Fruit fly (Drosophila melanogaster) whole organism, adult: ENCODE data around the gene Dis3l2.

Experiments used
- CG11617 ChIP-seq: fragments of 200-800 bp; sonication (Bioruptor generic); optimal IDR thresholded peaks from 2 replicates; lab custom pipeline; 2017; ENCODE audit warnings: mild to moderate bottlenecking, missing biosample characterization, missing genetic modification reagents, missing genetic modification characterization
- CG12768 ChIP-seq: fragments of 200-800 bp; sonication (Bioruptor generic); optimal IDR thresholded peaks from 2 replicates; lab custom pipeline; 2017; ENCODE audit warnings: missing biosample characterization, missing genetic modification characterization, mild to moderate bottlenecking, moderate library complexity, missing genetic modification reagents
- CG14711 ChIP-seq: fragments of 200-800 bp; sonication (Bioruptor generic); optimal IDR thresholded peaks from 2 replicates; lab custom pipeline; 2018; ENCODE audit warnings: missing biosample characterization, mild to moderate bottlenecking, missing genetic modification characterization, moderate library complexity
- CG1620 ChIP-seq: fragments of 200-800 bp; sonication (Bioruptor generic); optimal IDR thresholded peaks from 2 replicates; lab custom pipeline; 2016; ENCODE audit warnings: missing biosample characterization, missing genetic modification characterization
- CG33017 ChIP-seq: fragments of 200-800 bp; sonication (Bioruptor generic); optimal IDR thresholded peaks from 2 replicates; lab custom pipeline; 2018; ENCODE audit warnings: missing biosample characterization, mild to moderate bottlenecking, missing genetic modification characterization, moderate library complexity
- CG5204 ChIP-seq: fragments of 200-800 bp; sonication (Bioruptor generic); optimal IDR thresholded peaks from 2 replicates; lab custom pipeline; 2016; ENCODE audit warnings: missing biosample characterization, missing genetic modification characterization
- CG7045 ChIP-seq: fragments of 200-800 bp; sonication (Bioruptor generic); optimal IDR thresholded peaks from 2 replicates; lab custom pipeline; 2017; ENCODE audit warnings: missing biosample characterization, mild to moderate bottlenecking, missing genetic modification characterization
- CG7101 ChIP-seq: fragments of 200-800 bp; sonication (Bioruptor generic); optimal IDR thresholded peaks from 2 replicates; lab custom pipeline; 2018; ENCODE audit warnings: missing biosample characterization, mild to moderate bottlenecking, missing genetic modification characterization, moderate library complexity
- Clk ChIP-seq: fragments of 200-800 bp; sonication (Bioruptor generic); optimal IDR thresholded peaks from 2 replicates; lab custom pipeline; 2017; ENCODE audit warnings: missing biosample characterization, missing genetic modification characterization
- Crg-1 ChIP-seq: fragments of 200-800 bp; sonication (Bioruptor generic); optimal IDR thresholded peaks from 2 replicates; lab custom pipeline; 2016; ENCODE audit warnings: missing biosample characterization, missing genetic modification characterization
- Hr96 ChIP-seq: fragments of 200-800 bp; sonication (Bioruptor generic); optimal IDR thresholded peaks from 2 replicates; lab custom pipeline; 2016; ENCODE audit warnings: missing biosample characterization, missing genetic modification characterization
- Mnt ChIP-seq: fragments of 200-800 bp; sonication (Bioruptor generic); optimal IDR thresholded peaks from 2 replicates; lab custom pipeline; 2016; ENCODE audit warnings: missing biosample characterization, mild to moderate bottlenecking, missing genetic modification characterization
- bab1 ChIP-seq: fragments of 200-800 bp; sonication (Bioruptor generic); optimal IDR thresholded peaks from 3 replicates; lab custom pipeline; 2019; ENCODE audit warnings: missing biosample characterization, mild to moderate bottlenecking, missing genetic modification characterization, moderate library complexity
- cic ChIP-seq: fragments of 200-800 bp; sonication (Bioruptor generic); optimal IDR thresholded peaks from 2 replicates; lab custom pipeline; 2017; ENCODE audit warnings: missing biosample characterization, mild to moderate bottlenecking, missing genetic modification characterization, moderate library complexity
- cnc ChIP-seq, 2 experiments: fragments of >200 bp; optimal IDR thresholded peaks; 2 replicates each; lab custom pipeline; 2017
- kay ChIP-seq: fragments of 200-800 bp; sonication (Bioruptor generic); peaks from one replicate; lab custom pipeline; 2016; ENCODE audit warnings: missing biosample characterization, missing genetic modification characterization, borderline replicate concordance
- ovo ChIP-seq: fragments of 200-800 bp; sonication (Bioruptor generic); optimal IDR thresholded peaks from 2 replicates; lab custom pipeline; 2016; ENCODE audit warnings: missing biosample characterization, missing genetic modification characterization
- pad ChIP-seq: fragments of 200-800 bp; sonication (Bioruptor generic); optimal IDR thresholded peaks from 3 replicates; lab custom pipeline; 2017; ENCODE audit warnings: missing biosample characterization, missing genetic modification characterization, mild to moderate bottlenecking, moderate library complexity, missing genetic modification reagents
- tj ChIP-seq: fragments of 200-800 bp; sonication (Bioruptor generic); optimal IDR thresholded peaks from 3 replicates; lab custom pipeline; 2017; ENCODE audit warnings: missing biosample characterization, mild to moderate bottlenecking, missing genetic modification characterization, moderate library complexity
- toe ChIP-seq: fragments of 200-800 bp; sonication (Bioruptor generic); optimal IDR thresholded peaks from 2 replicates; lab custom pipeline; 2016; ENCODE audit warnings: missing biosample characterization, missing genetic modification characterization

The Dis3l2 gene

DNA sequence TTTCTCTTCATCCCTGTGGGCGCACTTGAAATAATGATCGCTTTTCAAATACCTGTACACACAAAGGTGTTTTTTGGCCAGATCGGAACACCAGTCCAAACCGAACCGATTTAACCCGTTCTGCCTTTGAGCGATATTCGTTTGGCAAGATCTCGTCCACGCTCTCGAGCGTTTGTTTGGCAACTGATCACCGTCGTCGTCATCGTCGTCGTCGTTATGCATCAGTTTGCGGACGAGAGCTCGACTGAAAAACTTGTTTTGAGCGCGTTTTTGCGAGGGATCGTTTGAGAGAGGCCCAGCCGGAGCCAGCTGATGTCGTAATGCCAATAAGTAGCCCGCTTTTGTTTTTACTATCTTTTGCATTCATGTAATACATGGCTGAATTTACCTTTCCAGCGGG, 34.1 kb upstream of the Dis3l2 start:
- TF ChIP-seq bab1 (GFP tag; lab: Kevin White, UChicago) (no peak), Crg-1 (GFP tag; lab: Kevin White, UChicago) (no peak), Clk (no peak), CG33017 (tag; lab: Kevin White, UChicago) (no peak), pad (GFP tag; lab: Kevin White, UChicago) (no peak)

DNA sequence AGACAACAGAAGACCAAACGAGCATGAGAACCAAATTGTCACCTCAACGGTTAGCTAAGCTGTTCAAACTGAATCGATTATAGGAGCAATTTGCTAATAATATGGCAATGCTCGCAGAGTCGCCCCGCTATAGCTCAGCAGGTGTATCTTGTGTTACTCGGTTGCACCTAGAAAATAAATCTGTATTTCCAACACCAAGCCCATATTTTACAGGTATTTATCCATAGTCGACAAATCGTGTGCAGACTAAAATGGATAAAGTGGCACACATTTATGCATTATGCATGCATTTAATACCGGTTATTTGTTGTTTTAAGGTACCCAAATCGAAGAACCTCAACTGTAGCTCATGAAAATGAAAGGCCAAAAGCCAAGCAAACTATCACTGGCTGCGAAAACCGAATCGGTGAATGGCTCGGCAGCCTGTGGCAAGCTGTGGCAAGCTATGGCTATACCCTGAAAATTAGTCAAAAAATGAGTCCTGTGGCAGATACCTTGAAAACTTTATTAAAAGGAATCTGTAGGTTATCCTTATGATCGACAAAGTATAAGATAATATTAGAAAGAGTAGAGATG, 33.5 kb upstream of the Dis3l2 start, which contains the start of gene Vdup1:
Gene Vdup1 (minus strand): TSS at position 51 of the 576 bp plus-strand sequence.
- no peak for TF ChIP-seq Clk
- TF ChIP-seq pad (GFP tag; lab: Kevin White, UChicago), result no peak
- TF ChIP-seq cic (GFP tag; lab: Kevin White, UChicago), result no peak
- no peak for TF ChIP-seq ovo (GFP tag; lab: Kevin White, UChicago)
- no peak for TF ChIP-seq CG33017 (tag; lab: Kevin White, UChicago)
- TF ChIP-seq Mnt (GFP tag; lab: Kevin White, UChicago), result no peak
- TF ChIP-seq CG7101 (tag; lab: Kevin White, UChicago), result no peak
- no peak for TF ChIP-seq tj (GFP tag; lab: Kevin White, UChicago)
- no peak for TF ChIP-seq CG11617
- TF ChIP-seq toe, result no peak
- TF ChIP-seq bab1 (GFP tag; lab: Kevin White, UChicago), result no peak
- TF ChIP-seq kay (GFP tag; lab: Kevin White, UChicago), result no peak
- TF ChIP-seq Hr96 (GFP tag; lab: Kevin White, UChicago), result no peak
- no peak for TF ChIP-seq cnc (optimal IDR thresholded peaks at IDR 0.05; lab: Kevin White, UChicago)
- no peak for TF ChIP-seq CG1620 (GFP tag; lab: Kevin White, UChicago)
- no peak for TF ChIP-seq Crg-1 (GFP tag; lab: Kevin White, UChicago)
- TF ChIP-seq CG5204 (GFP tag; lab: Kevin White, UChicago), result no peak
- no peak for TF ChIP-seq CG14711 (tag; lab: Kevin White, UChicago)
- TF ChIP-seq CG12768 (GFP tag; lab: Kevin White, UChicago), result no peak
- no peak for TF ChIP-seq CG7045 (GFP tag; lab: Kevin White, UChicago)

DNA sequence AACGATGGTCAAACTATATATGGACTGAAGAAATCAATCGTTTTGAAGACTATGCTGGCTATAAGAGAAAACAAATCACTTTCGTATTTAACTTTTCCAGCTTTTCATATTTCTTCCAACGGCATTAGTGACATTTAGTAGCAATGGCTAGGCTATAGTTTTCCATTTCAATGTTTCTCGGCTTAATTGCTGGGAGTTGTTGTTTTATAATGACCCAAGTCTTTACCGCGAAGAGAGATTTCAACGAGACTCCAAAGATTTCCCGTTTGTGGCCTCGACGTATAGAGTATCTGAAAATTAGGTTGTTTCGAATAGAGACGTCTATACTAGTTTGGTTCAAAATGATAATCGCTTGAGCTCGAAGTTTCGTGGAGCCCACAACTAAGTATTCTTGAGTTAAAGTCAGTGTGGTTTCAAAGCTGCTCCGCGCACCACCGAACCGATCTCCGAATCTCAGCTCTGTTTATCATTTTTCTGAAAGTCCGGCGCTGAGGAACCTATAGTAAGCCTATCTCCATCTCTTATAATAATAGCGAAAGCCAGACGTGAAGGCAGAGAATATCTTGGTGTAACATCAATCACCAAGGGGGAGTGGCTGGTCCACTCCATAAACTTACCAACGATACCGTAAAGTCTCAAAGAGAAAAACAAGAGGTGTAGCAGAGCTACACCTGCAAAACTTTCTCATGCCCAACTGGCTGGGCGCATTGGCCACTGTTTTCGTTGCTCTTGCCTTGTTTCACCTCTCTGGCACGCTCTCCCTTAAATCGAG, 32.8 kb upstream of the Dis3l2 start, which contains the start of gene CG13875:
Gene CG13875 (plus strand): TSS at position 434 of the 772 bp plus-strand sequence.
- TF ChIP-seq toe (no peak), CG1620 (GFP tag; lab: Kevin White, UChicago) (no peak), CG14711 (tag; lab: Kevin White, UChicago) (no peak)

DNA sequence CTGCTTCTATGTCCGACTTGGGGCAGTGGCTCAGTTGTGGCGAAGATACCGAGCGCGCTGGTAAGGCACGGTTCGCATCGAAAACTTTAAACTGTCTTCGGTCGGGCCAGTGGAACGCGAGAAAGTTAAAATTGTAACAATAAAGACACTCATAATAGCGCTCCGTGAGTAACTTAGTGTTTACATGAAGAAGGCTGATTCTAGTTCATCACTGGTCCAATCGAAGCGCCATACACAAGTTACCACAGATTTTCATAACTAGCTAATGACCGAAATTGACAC, 32.3 kb upstream of the Dis3l2 start:
- no peak for TF ChIP-seq tj (GFP tag; lab: Kevin White, UChicago)
- TF ChIP-seq cnc (optimal IDR thresholded peaks at IDR 0.05; lab: Kevin White, UChicago), result no peak
- TF ChIP-seq Clk, result no peak
- TF ChIP-seq CG12768 (GFP tag; lab: Kevin White, UChicago), result no peak

DNA sequence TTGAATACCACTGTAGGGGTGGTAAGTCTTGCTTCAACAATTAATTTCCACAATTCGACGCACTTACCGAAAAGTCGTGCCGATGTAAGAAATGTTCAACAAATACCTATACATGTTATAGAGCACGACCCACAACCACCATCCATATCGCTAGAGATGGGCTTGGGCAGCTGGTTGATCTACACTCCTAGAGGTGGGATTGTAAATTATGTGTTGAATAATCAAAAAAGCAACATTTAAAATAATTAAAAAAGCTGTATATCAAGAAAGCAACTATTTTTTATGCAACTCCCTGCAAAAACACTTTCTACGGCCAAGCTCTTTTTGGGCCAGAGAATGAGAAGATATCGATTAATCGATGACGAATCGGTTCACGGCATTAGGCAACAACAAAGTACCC, 28.3 kb upstream of the Dis3l2 start, which contains the start of the genes CG34140, Mkp and Mtch:
Gene CG34140 (minus strand): TSS at position 174 of the 400 bp plus-strand sequence.
Gene Mkp (minus strand): TSS at position 290 of the 400 bp plus-strand sequence.
Gene Mtch (plus strand): TSS at position 376 of the 400 bp plus-strand sequence.
- no peak for TF ChIP-seq toe
- TF ChIP-seq CG1620 (GFP tag; lab: Kevin White, UChicago), result peak; percentile 91
- peak; percentile 63 for TF ChIP-seq CG12768 (GFP tag; lab: Kevin White, UChicago)
- TF ChIP-seq cnc (optimal IDR thresholded peaks at IDR 0.05; lab: Kevin White, UChicago), result no peak
- TF ChIP-seq kay (GFP tag; lab: Kevin White, UChicago), result peak; percentile 73
- TF ChIP-seq CG5204 (GFP tag; lab: Kevin White, UChicago), result no peak
- peak; percentile 78 for TF ChIP-seq ovo (GFP tag; lab: Kevin White, UChicago)
- TF ChIP-seq bab1 (GFP tag; lab: Kevin White, UChicago), result peak; percentile 92
- TF ChIP-seq pad (GFP tag; lab: Kevin White, UChicago), result peak; percentile 68
- peak; percentile 71 for TF ChIP-seq Clk
- peak; percentile 86 for TF ChIP-seq CG14711 (tag; lab: Kevin White, UChicago)
- peak; percentile 69 for TF ChIP-seq CG7045 (GFP tag; lab: Kevin White, UChicago)
- TF ChIP-seq CG33017 (tag; lab: Kevin White, UChicago), result peak; percentile 70
- peak; percentile 88 for TF ChIP-seq Mnt (GFP tag; lab: Kevin White, UChicago)
- TF ChIP-seq tj (GFP tag; lab: Kevin White, UChicago), result peak; percentile 75
- peak; percentile 86 for TF ChIP-seq CG7101 (tag; lab: Kevin White, UChicago)
- peak; percentile 92 for TF ChIP-seq CG11617
- TF ChIP-seq cic (GFP tag; lab: Kevin White, UChicago), result peak; percentile 47
- TF ChIP-seq Crg-1 (GFP tag; lab: Kevin White, UChicago), result peak; percentile 93
- TF ChIP-seq Hr96 (GFP tag; lab: Kevin White, UChicago), result peak; percentile 92

DNA sequence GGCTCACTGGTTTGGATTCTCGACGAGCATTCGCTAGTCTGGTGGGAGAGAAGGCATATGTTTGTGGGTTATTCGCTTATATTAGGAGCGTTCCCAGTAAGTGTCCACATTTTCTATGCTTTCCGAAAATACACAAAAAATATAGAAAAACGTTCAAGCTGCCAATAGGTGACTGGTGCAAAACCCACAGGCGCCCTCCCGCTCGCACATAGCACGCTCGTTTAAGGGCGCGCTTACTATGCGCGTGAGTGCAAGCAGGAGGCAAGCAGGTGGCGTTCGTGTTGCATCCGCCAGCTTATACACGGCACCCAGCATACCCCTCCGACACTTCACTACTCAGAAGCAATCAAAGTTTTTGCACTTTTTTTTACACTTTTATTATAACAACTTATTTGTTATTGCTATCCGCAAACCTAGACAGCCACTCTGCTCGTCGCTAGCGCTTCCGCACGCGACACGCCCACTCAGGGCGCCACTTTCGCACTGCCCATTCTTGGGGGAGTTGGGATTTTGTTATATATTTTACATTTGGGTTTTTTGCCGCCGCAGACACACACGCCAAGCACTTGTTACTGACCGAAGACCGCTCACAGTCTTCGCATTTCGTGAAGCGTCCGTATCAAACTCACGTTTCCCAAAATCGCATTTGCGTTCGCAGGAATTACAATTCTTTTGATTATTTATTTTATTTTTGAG, 13.3 kb upstream of the Dis3l2 start:
- TF ChIP-seq CG1620 (GFP tag; lab: Kevin White, UChicago), result peak; percentile 43
- no peak for TF ChIP-seq Hr96 (GFP tag; lab: Kevin White, UChicago)
- TF ChIP-seq ovo (GFP tag; lab: Kevin White, UChicago), result no peak
- TF ChIP-seq Mnt (GFP tag; lab: Kevin White, UChicago), result peak; percentile 98
- TF ChIP-seq toe, result no peak
- peak; percentile 44 for TF ChIP-seq Crg-1 (GFP tag; lab: Kevin White, UChicago)
- peak; percentile 19 for TF ChIP-seq bab1 (GFP tag; lab: Kevin White, UChicago)
- peak; percentile 77 for TF ChIP-seq cic (GFP tag; lab: Kevin White, UChicago)
- TF ChIP-seq pad (GFP tag; lab: Kevin White, UChicago), result peak; percentile 97
- TF ChIP-seq CG5204 (GFP tag; lab: Kevin White, UChicago), result no peak
